Fruit fly (Drosophila melanogaster) whole organism, wandering third instar larva: ENCODE data around the gene CG5510.

Experiments
- GATAd ChIP-seq: sonication (Bioruptor generic); optimal IDR thresholded peaks from 2 replicates; lab custom pipeline; 2016; ENCODE audit warnings: missing biosample characterization, missing genetic modification characterization
- OdsH ChIP-seq: fragments of 200-800 bp; sonication (Bioruptor generic); optimal IDR thresholded peaks from 2 replicates; lab custom pipeline; 2016; ENCODE audit warnings: missing biosample characterization, mild to moderate bottlenecking, missing genetic modification characterization
- br ChIP-seq: fragments of 200-800 bp; sonication (Bioruptor generic); optimal IDR thresholded peaks from 2 replicates; lab custom pipeline; 2016; ENCODE audit warnings: missing biosample characterization, missing genetic modification characterization
- h ChIP-seq: fragments of 200-800 bp; sonication (Bioruptor generic); optimal IDR thresholded peaks from 3 replicates; lab custom pipeline; 2016; ENCODE audit warnings: missing biosample characterization, mild to moderate bottlenecking, missing genetic modification characterization
- sage ChIP-seq: fragments of 200-800 bp; sonication (Bioruptor generic); optimal IDR thresholded peaks from 2 replicates; lab custom pipeline; 2016; ENCODE audit warnings: missing biosample characterization, mild to moderate bottlenecking, missing genetic modification characterization
- usp ChIP-seq: fragments of >200 bp; optimal IDR thresholded peaks from 2 replicates; lab custom pipeline; 2017; ENCODE audit warnings: missing biosample characterization, missing genetic modification characterization
- woc ChIP-seq: sonication (Bioruptor generic); optimal IDR thresholded peaks from 2 replicates; lab custom pipeline; 2016; ENCODE audit warnings: missing biosample characterization, mild to moderate bottlenecking, missing genetic modification characterization

DNA sequence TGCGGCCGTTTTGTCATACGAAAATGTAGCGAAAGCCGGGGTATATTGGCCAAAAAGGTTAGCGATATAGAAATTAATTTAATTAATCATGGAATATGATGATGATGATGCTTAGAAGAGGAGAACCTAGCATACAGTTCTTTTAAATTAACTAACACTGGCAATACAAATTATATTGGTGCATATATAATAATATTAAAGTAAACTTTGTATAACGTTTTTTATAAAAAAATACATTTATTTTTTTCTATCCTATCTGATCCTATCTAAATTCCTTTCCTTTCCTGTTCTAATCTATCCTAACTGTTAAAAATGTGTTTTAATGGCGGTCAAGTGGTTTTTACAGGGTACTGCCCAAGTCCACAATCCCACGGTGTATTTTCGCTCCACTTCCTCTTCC, 36.6 kb upstream of the CG5510 start:
- TF ChIP-seq woc (GFP tag; lab: Kevin White, UChicago) (no peak), GATAd (no peak), usp (GFP tag; lab: Kevin White, UChicago) (no peak), h (no peak), sage (no peak), br (GFP tag; lab: Kevin White, UChicago) (no peak), OdsH (GFP tag; lab: Kevin White, UChicago) (peak; percentile 23)
